Worm (Caenorhabditis elegans): Measurements from ENCODE around the gene Y53F4B.51.

Y53F4B.51 gene

DNA sequence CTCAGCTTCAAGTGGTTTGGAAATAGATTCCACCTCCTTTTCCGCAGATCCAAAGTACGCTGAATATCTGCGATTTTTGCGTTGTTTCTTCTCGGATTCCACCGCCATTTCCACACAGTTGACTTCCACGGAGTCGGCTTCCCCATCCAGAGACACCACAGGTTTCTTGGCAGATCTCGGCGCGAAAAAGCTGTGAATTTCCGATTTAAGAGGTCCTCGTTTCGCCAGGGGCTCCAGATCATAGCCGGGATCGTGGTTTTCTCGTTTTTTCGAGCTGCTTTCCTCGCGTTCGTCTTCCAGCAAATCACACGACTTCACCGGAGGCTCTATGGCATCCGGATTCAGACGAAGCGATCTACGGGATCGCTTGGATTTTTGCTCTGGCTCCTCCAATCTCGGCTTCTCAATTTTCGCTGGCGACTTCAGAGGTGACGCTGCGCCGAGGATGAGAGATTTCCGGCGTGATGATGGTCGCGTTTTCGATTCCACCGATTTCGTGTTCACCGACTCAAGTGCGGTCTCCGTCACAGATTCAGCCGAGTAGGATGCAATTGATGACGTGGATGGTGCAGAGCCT is 5.7 kb downstream of the Y53F4B.51 start:
- TF ChIP-seq tbx-2 (tag; optimal IDR thresholded peaks at IDR 0.05) (peak; percentile 36), che-1 (tag; optimal IDR thresholded peaks at IDR 0.05) (no peak), hlh-6 (tag; optimal IDR thresholded peaks at IDR 0.05) (peak; percentile 65), C08G9.2 (tag; optimal IDR thresholded peaks at IDR 0.05) (peak; percentile 60), nfya-1 (tag; optimal IDR thresholded peaks at IDR 0.05) (no peak), ceh-22 (tag; optimal IDR thresholded peaks at IDR 0.05) (no peak), ceh-31 (tag; optimal IDR thresholded peaks at IDR 0.05) (peak; percentile 73), npax-4 (tag; optimal IDR thresholded peaks at IDR 0.05) (no peak), ceh-48 (tag; optimal IDR thresholded peaks at IDR 0.05) (no peak), dmd-4 (tag; optimal IDR thresholded peaks at IDR 0.05; ENCODE audit: borderline replicate concordance) (peak; percentile 7), fax-1 (tag; optimal IDR thresholded peaks at IDR 0.05) (peak; percentile 8), F13H6.1 (tag; optimal IDR thresholded peaks at IDR 0.05) (peak; percentile 48), pha-4 (tag; optimal IDR thresholded peaks at IDR 0.05) (no peak), ahr-1 (tag; optimal IDR thresholded peaks at IDR 0.05) (peak; percentile 3), hlh-13 (GFP tag; optimal IDR thresholded peaks at IDR 0.05) (no peak), ceh-14 (tag; optimal IDR thresholded peaks at IDR 0.05) (no peak), ama-1 (optimal IDR thresholded peaks at IDR 0.05) (no peak), madf-2 (tag; optimal IDR thresholded peaks at IDR 0.05) (no peak), ceh-19 (GFP tag; optimal IDR thresholded peaks at IDR 0.05) (no peak), ceh-2 (tag; optimal IDR thresholded peaks at IDR 0.05) (peak; percentile 66), tbx-7 (tag; optimal IDR thresholded peaks at IDR 0.05) (peak; percentile 68), ref-2 (tag; optimal IDR thresholded peaks at IDR 0.05) (peak; percentile 50)

DNA sequence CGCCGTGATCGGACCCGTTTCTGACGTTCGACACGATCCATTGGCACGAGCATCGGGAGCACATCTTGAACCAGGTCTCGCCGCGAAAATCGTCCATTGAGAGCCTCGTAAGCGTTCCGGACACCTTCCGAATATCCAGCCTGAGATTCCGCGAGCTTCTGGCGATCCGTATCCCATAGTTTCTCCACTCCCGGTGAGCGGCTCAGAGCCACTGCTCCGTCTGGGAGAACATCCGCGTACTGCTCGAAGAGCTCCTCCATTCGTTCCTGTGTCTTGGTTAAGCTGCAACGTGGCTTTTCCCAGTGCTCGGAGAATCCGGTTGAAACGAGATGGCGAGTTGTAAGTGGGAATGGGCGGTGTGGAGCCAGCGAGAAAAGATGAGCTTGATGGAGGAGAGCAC is 9.1 kb downstream of the Y53F4B.51 start:
- TF ChIP-seq unc-42 (tag; optimal IDR thresholded peaks at IDR 0.05), result no peak
- TF ChIP-seq ahr-1 (tag; optimal IDR thresholded peaks at IDR 0.05), result no peak

DNA sequence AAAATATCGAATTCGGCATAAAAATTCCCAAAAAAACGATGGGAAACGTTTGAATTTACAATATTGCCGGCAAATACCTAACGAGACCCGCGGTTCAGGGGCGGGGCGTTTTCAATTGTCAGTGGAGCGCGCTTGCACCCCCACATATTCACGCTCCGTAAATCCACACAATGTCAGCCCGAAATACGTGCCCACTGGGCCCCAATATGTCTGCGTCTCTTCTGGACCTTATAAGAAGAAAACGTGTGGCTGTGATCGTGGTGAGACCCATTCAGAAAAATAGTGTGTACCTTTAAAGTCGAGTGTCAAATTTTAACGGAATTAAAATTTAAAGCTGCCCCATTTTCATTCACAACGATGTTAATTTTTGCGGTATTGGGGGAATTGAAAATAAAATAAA is 9.7 kb downstream of the Y53F4B.51 start:
- no peak for TF ChIP-seq nfya-1 (tag; optimal IDR thresholded peaks at IDR 0.05)
- no peak for TF ChIP-seq ceh-45 (GFP tag; IDR thresholded peaks at IDR 0.05)
- TF ChIP-seq ceh-30 (tag; optimal IDR thresholded peaks at IDR 0.05), result no peak
- TF ChIP-seq hlh-30 (tag; optimal IDR thresholded peaks at IDR 0.05; ENCODE audit: insufficient read depth), result no peak
- no peak for TF ChIP-seq pha-4 (tag; optimal IDR thresholded peaks at IDR 0.05)
- no peak for TF ChIP-seq K09A11.1 (tag; optimal IDR thresholded peaks at IDR 0.05; ENCODE audit: insufficient read depth)
- no peak for TF ChIP-seq mec-3 (tag; optimal IDR thresholded peaks at IDR 0.05; ENCODE audit: borderline replicate concordance)
- no peak for TF ChIP-seq unc-55 (GFP tag; optimal IDR thresholded peaks at IDR 0.05)
- TF ChIP-seq nhr-232 (tag; optimal IDR thresholded peaks at IDR 0.05), result no peak
- no peak for TF ChIP-seq K02D7.2 (tag; optimal IDR thresholded peaks at IDR 0.05)
- TF ChIP-seq fax-1 (tag; optimal IDR thresholded peaks at IDR 0.05), result no peak
- TF ChIP-seq tbx-2 (tag; optimal IDR thresholded peaks at IDR 0.05), result no peak
- TF ChIP-seq ztf-16 (tag; optimal IDR thresholded peaks at IDR 0.05), result no peak
- TF ChIP-seq unc-86 (tag; optimal IDR thresholded peaks at IDR 0.05), result no peak
- TF ChIP-seq madf-2 (tag; optimal IDR thresholded peaks at IDR 0.05), result no peak

DNA sequence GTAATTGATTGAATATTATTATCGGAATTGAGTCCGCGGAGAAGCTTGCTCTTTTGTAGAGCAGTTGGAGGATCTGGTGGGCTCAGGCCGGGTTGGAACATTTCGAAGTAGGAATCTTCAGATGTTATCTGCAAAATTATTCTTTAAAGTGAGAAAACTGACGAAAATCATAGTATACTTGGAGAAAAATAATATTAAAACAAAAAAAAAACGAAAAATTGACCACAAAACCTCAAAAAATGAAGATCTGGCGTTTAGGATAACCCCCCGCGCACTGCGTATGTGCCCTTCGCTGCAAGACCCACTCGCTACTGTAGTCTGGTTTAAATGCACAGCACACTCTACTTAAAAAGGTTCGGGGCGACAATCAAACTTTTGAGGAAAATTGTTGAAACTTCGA is 10.8 kb downstream of the Y53F4B.51 start, which contains the start of gene Y53F4B.10:
Gene Y53F4B.10 (minus strand): TSS at position 101 of the 400 bp plus-strand sequence.
- no peak for TF ChIP-seq ceh-9 (tag; optimal IDR thresholded peaks at IDR 0.05)
- no peak for TF ChIP-seq mec-3 (tag; optimal IDR thresholded peaks at IDR 0.05; ENCODE audit: borderline replicate concordance)
- TF ChIP-seq pha-4 (tag; optimal IDR thresholded peaks at IDR 0.05), result no peak
- no peak for TF ChIP-seq syd-9 (tag; optimal IDR thresholded peaks at IDR 0.05)
- no peak for TF ChIP-seq lim-6 (tag; optimal IDR thresholded peaks at IDR 0.05)
- TF ChIP-seq ets-4 (tag; optimal IDR thresholded peaks at IDR 0.05), result no peak
- TF ChIP-seq eyg-1 (tag; optimal IDR thresholded peaks at IDR 0.05), result no peak
- no peak for TF ChIP-seq fkh-10 (GFP tag; optimal IDR thresholded peaks at IDR 0.05)
- no peak for TF ChIP-seq dve-1 (tag; optimal IDR thresholded peaks at IDR 0.05)
- no peak for TF ChIP-seq K02D7.2 (tag; optimal IDR thresholded peaks at IDR 0.05)
- no peak for TF ChIP-seq hlh-15 (tag; optimal IDR thresholded peaks at IDR 0.05)
- no peak for TF ChIP-seq zip-5 (tag; optimal IDR thresholded peaks at IDR 0.05)
- TF ChIP-seq unc-42 (tag; optimal IDR thresholded peaks at IDR 0.05), result no peak
- no peak for TF ChIP-seq gmeb-2 (tag; optimal IDR thresholded peaks at IDR 0.05)
- no peak for TF ChIP-seq ceh-24 (tag; optimal IDR thresholded peaks at IDR 0.05)
- no peak for TF ChIP-seq tbx-7 (tag; optimal IDR thresholded peaks at IDR 0.05)
- TF ChIP-seq pat-9 (tag; optimal IDR thresholded peaks at IDR 0.05), result no peak
- no peak for TF ChIP-seq ceh-31 (tag; optimal IDR thresholded peaks at IDR 0.05)
